Worm (Caenorhabditis elegans) whole organism, young adult: ENCODE measurements around the gene col-78.
"Not testable (repeated sequence)": the region's sequence is repeated elsewhere in the genome, so short reads cannot be mapped to it uniquely, and the experiment has no call there.

Source experiments
- B0261.1 ChIP-seq: sonication (generic microtip); optimal IDR thresholded peaks from 2 replicates; lab custom pipeline; 2016; ENCODE audit warnings: mild to moderate bottlenecking, missing genetic modification characterization, moderate library complexity, missing compliant biosample characterization
- D2030.7 ChIP-seq: fragments of 200-800 bp; sonication (Bioruptor generic); IDR thresholded peaks from 2 replicates; pipeline ENCODE4 v1.3.6; 2022; ENCODE audit warnings: missing genetic modification reagents, missing genetic modification characterization, missing compliant biosample characterization
- F23B12.7 ChIP-seq: sonication (generic microtip); optimal IDR thresholded peaks from 2 replicates; lab custom pipeline; 2017; ENCODE audit warnings: missing genetic modification characterization, mild to moderate bottlenecking, missing compliant biosample characterization, antibody characterized with exemption, moderate library complexity; ENCODE audit not compliant: insufficient read depth
- F33H1.4 ChIP-seq: fragments of 200-800 bp; sonication (Bioruptor generic); IDR thresholded peaks from 2 replicates; pipeline ENCODE4 v1.3.6; 2022; ENCODE audit warnings: missing genetic modification reagents, missing genetic modification characterization, missing compliant biosample characterization
- F37B4.10 ChIP-seq: fragments of 200-800 bp; sonication (Bioruptor generic); IDR thresholded peaks from 2 replicates; pipeline ENCODE4 v1.3.6; 2022; ENCODE audit warnings: missing genetic modification characterization, missing compliant biosample characterization
- F39B2.1 ChIP-seq: fragments of 200-800 bp; sonication (Bioruptor generic); IDR thresholded peaks from 2 replicates; pipeline ENCODE4 v1.3.6; 2022; ENCODE audit warnings: missing genetic modification reagents, missing genetic modification characterization, missing compliant biosample characterization
- F57C9.4 ChIP-seq: sonication (generic microtip); optimal IDR thresholded peaks from 2 replicates; lab custom pipeline; 2017; ENCODE audit warnings: mild to moderate bottlenecking, missing genetic modification characterization, missing compliant biosample characterization
- Y53G8AR.9 ChIP-seq: fragments of 200-800 bp; sonication (Bioruptor generic); conservative IDR thresholded peaks from 2 replicates; pipeline ENCODE4 v1.3.6; 2022; ENCODE audit warnings: missing genetic modification reagents, missing genetic modification characterization, missing compliant biosample characterization
- Y56A3A.18 ChIP-seq: fragments of 200-800 bp; sonication (Bioruptor generic); IDR thresholded peaks from 2 replicates; pipeline ENCODE4 v1.3.6; 2022; ENCODE audit warnings: missing genetic modification reagents, missing genetic modification characterization, missing compliant biosample characterization
- Y79H2A.3 ChIP-seq: fragments of 200-800 bp; sonication (Bioruptor generic); conservative IDR thresholded peaks from 2 replicates; pipeline ENCODE4 v1.3.6; 2022; ENCODE audit warnings: missing genetic modification reagents, missing genetic modification characterization, missing compliant biosample characterization
- Y95B8A.8 ChIP-seq: fragments of 200-800 bp; sonication (Bioruptor generic); IDR thresholded peaks from 2 replicates; pipeline ENCODE4 v1.3.6; 2022; ENCODE audit warnings: missing genetic modification reagents, missing genetic modification characterization, missing compliant biosample characterization
- aptf-2 ChIP-seq: fragments of 200-800 bp; sonication (Bioruptor generic); conservative IDR thresholded peaks from 2 replicates; pipeline ENCODE4 v1.3.6; 2022; ENCODE audit warnings: missing genetic modification reagents, missing genetic modification characterization, missing compliant biosample characterization
- aptf-3 ChIP-seq: fragments of 200-800 bp; sonication (Bioruptor generic); IDR thresholded peaks from 2 replicates; pipeline ENCODE4 v1.3.6; 2022; ENCODE audit warnings: missing genetic modification characterization, missing compliant biosample characterization
- attf-6 ChIP-seq: fragments of 200-800 bp; sonication (Bioruptor generic); IDR thresholded peaks from 2 replicates; pipeline ENCODE4 v1.3.6; 2022; ENCODE audit warnings: missing genetic modification reagents, missing genetic modification characterization, missing compliant biosample characterization
- bed-1 ChIP-seq: fragments of 200-800 bp; sonication (Bioruptor generic); IDR thresholded peaks from 2 replicates; pipeline ENCODE4 v1.3.6; 2022; ENCODE audit warnings: missing genetic modification reagents, missing genetic modification characterization, missing compliant biosample characterization
- bed-2 ChIP-seq: fragments of 200-800 bp; sonication (Bioruptor generic); IDR thresholded peaks from 2 replicates; pipeline ENCODE4 v1.3.6; 2022; ENCODE audit warnings: missing genetic modification reagents, missing genetic modification characterization, missing compliant biosample characterization
- ccch-3 ChIP-seq: fragments of 200-800 bp; sonication (Bioruptor generic); optimal IDR thresholded peaks from 2 replicates; lab custom pipeline; 2018; ENCODE audit warnings: mild to moderate bottlenecking, missing genetic modification characterization, missing compliant biosample characterization
- cebp-1 ChIP-seq, 2 experiments: fragments of 200-800 bp in 1 of 2; sonication (Bioruptor generic) in 1 of 2; sonication (generic microtip) in 1 of 2; IDR thresholded peaks in 1 of 2; optimal IDR thresholded peaks in 1 of 2; 2 replicates each; pipeline versions ENCODE4 v1.3.6 to Lab custom; 2017 to 2022; ENCODE audit warnings: missing compliant biosample characterization in 2 of 2, missing genetic modification characterization in 2 of 2, mild to moderate bottlenecking in 1 of 2, missing genetic modification reagents in 1 of 2, moderate library complexity in 1 of 2
- ceh-100 ChIP-seq: fragments of 200-800 bp; sonication (Bioruptor generic); IDR thresholded peaks from 2 replicates; pipeline ENCODE4 v1.3.6; 2022; ENCODE audit warnings: missing genetic modification reagents, missing genetic modification characterization, missing compliant biosample characterization
- ceh-40 ChIP-seq: fragments of 200-800 bp; sonication (Bioruptor generic); IDR thresholded peaks from 2 replicates; pipeline ENCODE4 v1.3.6; 2022; ENCODE audit warnings: missing genetic modification characterization, missing compliant biosample characterization
- ceh-58 ChIP-seq: fragments of 200-800 bp; sonication (Bioruptor generic); IDR thresholded peaks from 2 replicates; pipeline ENCODE4 v1.3.6; 2022; ENCODE audit warnings: missing genetic modification characterization, missing compliant biosample characterization
- ceh-91 ChIP-seq: fragments of 200-800 bp; sonication (Bioruptor generic); IDR thresholded peaks from 2 replicates; pipeline ENCODE4 v1.3.6; 2022; ENCODE audit warnings: missing genetic modification reagents, missing genetic modification characterization, missing compliant biosample characterization
- dox-1 ChIP-seq: fragments of 200-800 bp; sonication (Bioruptor generic); IDR thresholded peaks from 2 replicates; pipeline ENCODE4 v1.3.6; 2022; ENCODE audit warnings: missing genetic modification reagents, missing genetic modification characterization, missing compliant biosample characterization
- egl-44 ChIP-seq: fragments of 200-800 bp; sonication (Bioruptor generic); IDR thresholded peaks from 2 replicates; pipeline ENCODE4 v1.3.6; 2022; ENCODE audit warnings: missing genetic modification reagents, missing genetic modification characterization, missing compliant biosample characterization
- ekl-4 ChIP-seq: fragments of 200-800 bp; sonication (Bioruptor generic); IDR thresholded peaks from 2 replicates; pipeline ENCODE4 v1.3.6; 2022; ENCODE audit warnings: missing genetic modification reagents, missing genetic modification characterization, missing compliant biosample characterization
- hmg-1.2 ChIP-seq: fragments of 200-800 bp; sonication (Bioruptor generic); IDR thresholded peaks from 2 replicates; pipeline ENCODE4 v1.3.6; 2022; ENCODE audit warnings: missing genetic modification reagents, missing genetic modification characterization, missing compliant biosample characterization
- hmg-20 ChIP-seq: fragments of 200-800 bp; sonication (Bioruptor generic); IDR thresholded peaks from 2 replicates; pipeline ENCODE4 v1.3.6; 2022; ENCODE audit warnings: missing genetic modification reagents, missing genetic modification characterization, missing compliant biosample characterization
- hsf-1 ChIP-seq: fragments of 200-800 bp; sonication (Bioruptor generic); IDR thresholded peaks from 2 replicates; pipeline ENCODE4 v1.3.6; 2022; ENCODE audit warnings: missing genetic modification reagents, missing genetic modification characterization, missing compliant biosample characterization
- lin-26 ChIP-seq: fragments of 200-800 bp; sonication (Bioruptor generic); IDR thresholded peaks from 2 replicates; pipeline ENCODE4 v1.3.6; 2022; ENCODE audit warnings: missing genetic modification reagents, missing genetic modification characterization, missing compliant biosample characterization
- madf-6 ChIP-seq: fragments of 200-800 bp; sonication (Bioruptor generic); IDR thresholded peaks from 2 replicates; pipeline ENCODE4 v1.3.6; 2022; ENCODE audit warnings: missing genetic modification reagents, missing genetic modification characterization, missing compliant biosample characterization
- madf-8 ChIP-seq: fragments of 200-800 bp; sonication (Bioruptor generic); conservative IDR thresholded peaks from 2 replicates; pipeline ENCODE4 v1.3.6; 2022; ENCODE audit warnings: missing genetic modification reagents, missing genetic modification characterization, missing compliant biosample characterization
- mcd-1 ChIP-seq: fragments of 200-800 bp; sonication (Bioruptor generic); IDR thresholded peaks from 2 replicates; pipeline ENCODE4 v1.3.6; 2022; ENCODE audit warnings: missing genetic modification reagents, missing genetic modification characterization, missing compliant biosample characterization
- nfyb-1 ChIP-seq: fragments of 200-800 bp; sonication (Bioruptor generic); IDR thresholded peaks from 2 replicates; pipeline ENCODE4 v1.3.6; 2022; ENCODE audit warnings: missing genetic modification reagents, missing genetic modification characterization, missing compliant biosample characterization
- nhr-120 ChIP-seq: fragments of 200-800 bp; sonication (Bioruptor generic); IDR thresholded peaks from 2 replicates; pipeline ENCODE4 v1.3.6; 2022; ENCODE audit warnings: missing genetic modification characterization, missing compliant biosample characterization
- nhr-27 ChIP-seq: fragments of 200-800 bp; sonication (Bioruptor generic); optimal IDR thresholded peaks from 2 replicates; lab custom pipeline; 2018; ENCODE audit warnings: mild to moderate bottlenecking, missing genetic modification characterization, moderate library complexity, missing compliant biosample characterization
- nhr-80 ChIP-seq: sonication (generic microtip); optimal IDR thresholded peaks from 2 replicates; lab custom pipeline; 2016; ENCODE audit warnings: missing genetic modification characterization, missing compliant biosample characterization
- rcor-1 ChIP-seq: fragments of 200-800 bp; sonication (Bioruptor generic); IDR thresholded peaks from 2 replicates; pipeline ENCODE4 v1.3.6; 2022; ENCODE audit warnings: missing genetic modification reagents, missing genetic modification characterization, missing compliant biosample characterization
- rec-8 ChIP-seq, 2 experiments: sonication (generic microtip); optimal IDR thresholded peaks; 2 replicates each; lab custom pipeline; 2016; ENCODE audit warnings: mild to moderate bottlenecking in 2 of 2, missing genetic modification characterization in 2 of 2, missing genetic modification reagents in 2 of 2, missing genotype in 2 of 2, missing biosample characterization in 1 of 2, missing compliant biosample characterization in 1 of 2, moderate library complexity in 1 of 2
- rpc-1 ChIP-seq, 2 experiments: fragments of 150-350 bp in 1 of 2; sonication (generic microtip) in 1 of 2; optimal IDR thresholded peaks; 2 replicates each; lab custom pipeline; 2014 to 2018; ENCODE audit warnings: missing biosample characterization in 1 of 2, missing genetic modification characterization in 1 of 2, missing genetic modification reagents in 1 of 2, missing genotype in 1 of 2
- sea-2 ChIP-seq: fragments of 200-800 bp; sonication (Bioruptor generic); IDR thresholded peaks from 2 replicates; pipeline ENCODE4 v1.3.6; 2022; ENCODE audit warnings: missing genetic modification characterization, missing compliant biosample characterization
- tbp1 ChIP-seq: fragments of 200-800 bp; sonication (Bioruptor generic); optimal IDR thresholded peaks from 2 replicates; lab custom pipeline; 2018; ENCODE audit warnings: mild to moderate bottlenecking, missing genetic modification characterization, missing compliant biosample characterization
- tbx-9 ChIP-seq: sonication (generic microtip); optimal IDR thresholded peaks from 2 replicates; lab custom pipeline; 2016; ENCODE audit warnings: borderline replicate concordance, missing genetic modification characterization, inconsistent platforms, missing compliant biosample characterization
- ztf-18 ChIP-seq: sonication (generic microtip); optimal IDR thresholded peaks from 2 replicates; lab custom pipeline; 2016; ENCODE audit warnings: missing genotype, mild to moderate bottlenecking, missing genetic modification characterization, missing compliant biosample characterization
- ztf-25 ChIP-seq: fragments of 200-800 bp; sonication (Bioruptor generic); IDR thresholded peaks from 2 replicates; pipeline ENCODE4 v1.3.6; 2022; ENCODE audit warnings: missing genetic modification reagents, missing genetic modification characterization, missing compliant biosample characterization
- ztf-28 ChIP-seq: fragments of 200-800 bp; sonication (Bioruptor generic); IDR thresholded peaks from 2 replicates; pipeline ENCODE4 v1.3.6; 2022; ENCODE audit warnings: missing genetic modification reagents, missing genetic modification characterization, missing compliant biosample characterization

The col-78 gene

ce11 chrII:9152231-9152630 is at the start of gene col-78:
Gene col-78, plus strand, starts transcription at chrII:9152531.
- TF ChIP-seq nhr-27 (no peak), ccch-3 (GFP tag; lab: Kevin White, UChicago) (no peak), hsf-1 (GFP tag; lab: Robert Waterston, UW) (no peak), F57C9.4 (tag; lab: Kevin White, UChicago) (no peak), rec-8 (tag; optimal IDR thresholded peaks at IDR 0.05; lab: Kevin White, UChicago) (no peak), bed-1 (no peak), tbx-9 (no peak), B0261.1 (no peak), nhr-80 (no peak), Y95B8A.8 (GFP tag; lab: Robert Waterston, UW) (no peak), madf-6 (GFP tag; lab: Robert Waterston, UW) (no peak), ztf-18 (no peak), F23B12.7 (tag; lab: Kevin White, UChicago) (no peak), aptf-2 (GFP tag; lab: Robert Waterston, UW) (no peak), cebp-1 (GFP tag; IDR thresholded peaks at IDR 0.05; lab: Robert Waterston, UW) (no peak), cebp-1 (tag; optimal IDR thresholded peaks at IDR 0.05; lab: Kevin White, UChicago) (no peak)

ce11 chrII:9102623-9103022 is 49.7 kb upstream of the col-78 start:
- TF ChIP-seq dox-1 (GFP tag; lab: Robert Waterston, UW) = peak; percentile 80
- peak; percentile 75 for TF ChIP-seq tbp1 (GFP tag; lab: Kevin White, UChicago)
- TF ChIP-seq nhr-120 = 0 out of 2 replicates have a peak, but pooled peaks have one; percentile 45
- peak; percentile 92; the same call in 1 of the 2 replicates for TF ChIP-seq aptf-3 (GFP tag; lab: Robert Waterston, UW)
- TF ChIP-seq madf-8 = peak; percentile 37; the same call in 1 of the 2 replicates
- TF ChIP-seq Y56A3A.18 (GFP tag; lab: Robert Waterston, UW) = peak; percentile 78; the same call in 1 of the 2 replicates
- TF ChIP-seq mcd-1 (GFP tag; lab: Robert Waterston, UW) = peak; percentile 67
- TF ChIP-seq lin-26 (GFP tag; lab: Robert Waterston, UW) = peak; percentile 99
- TF ChIP-seq hsf-1 (GFP tag; lab: Robert Waterston, UW) = peak; percentile 74
- TF ChIP-seq ztf-25 (GFP tag; lab: Robert Waterston, UW) = peak; percentile 90
- TF ChIP-seq egl-44 (GFP tag; lab: Robert Waterston, UW) = peak; percentile 94
- TF ChIP-seq B0261.1 = peak; percentile 40
- TF ChIP-seq bed-2 = 0 out of 2 replicates have a peak, but pooled peaks have one; percentile 59
- not testable (repeated sequence) for TF ChIP-seq rpc-1 (optimal IDR thresholded peaks at IDR 0.05; lab: Kevin White, UChicago)
- peak; percentile 41 for TF ChIP-seq rpc-1 (tag; optimal IDR thresholded peaks at IDR 0.05; lab: Kevin White, UChicago)
- TF ChIP-seq F33H1.4 (GFP tag; lab: Robert Waterston, UW) = peak; percentile 57
- peak; percentile 77; the same call in 1 of the 2 replicates for TF ChIP-seq ceh-40 (GFP tag; lab: Robert Waterston, UW)
- peak; percentile 69 for TF ChIP-seq hmg-20 (GFP tag; lab: Robert Waterston, UW)
- peak; percentile 83 for TF ChIP-seq D2030.7
- TF ChIP-seq Y95B8A.8 (GFP tag; lab: Robert Waterston, UW) = peak; percentile 78; the same call in 1 of the 2 replicates
- peak; percentile 73 for TF ChIP-seq ekl-4 (GFP tag; lab: Robert Waterston, UW)
- peak; percentile 70; the same call in 1 of the 2 replicates for TF ChIP-seq Y53G8AR.9 (GFP tag; lab: Robert Waterston, UW)
- TF ChIP-seq nfyb-1 (GFP tag; lab: Robert Waterston, UW) = peak; percentile 89
- TF ChIP-seq Y79H2A.3 (GFP tag; lab: Robert Waterston, UW) = 0 out of 2 replicates have a peak, but pooled peaks have one; percentile 39
- peak; percentile 88 for TF ChIP-seq ztf-28
- peak; percentile 50; the same call in 1 of the 2 replicates for TF ChIP-seq ceh-91 (GFP tag; lab: Robert Waterston, UW)
- TF ChIP-seq ceh-100 (GFP tag; lab: Robert Waterston, UW) = peak; percentile 53; the same call in 1 of the 2 replicates
- 0 out of 2 replicates have a peak, but pooled peaks have one; percentile 54 for TF ChIP-seq sea-2 (GFP tag; lab: Robert Waterston, UW)
- peak; percentile 93; the same call in 1 of the 2 replicates for TF ChIP-seq ceh-58 (GFP tag; lab: Robert Waterston, UW)
- peak; percentile 57; the same call in 1 of the 2 replicates for TF ChIP-seq attf-6
- peak; percentile 58 for TF ChIP-seq hmg-1.2
- TF ChIP-seq rcor-1 = peak; percentile 70
- TF ChIP-seq F39B2.1 = peak; percentile 74; the same call in 1 of the 2 replicates
- TF ChIP-seq bed-1 = 0 out of 2 replicates have a peak, but pooled peaks have one; percentile 52
- 0 out of 2 replicates have a peak, but pooled peaks have one; percentile 76 for TF ChIP-seq F37B4.10 (GFP tag; lab: Robert Waterston, UW)
